Worm (Caenorhabditis elegans) whole organism, L1 larva: ENCODE measurements around the gene pct-1.

Experiments
- C04F5.9 ChIP-seq: sonication (generic microtip); optimal IDR thresholded peaks from 2 replicates; lab custom pipeline; 2016; ENCODE audit warnings: missing genetic modification characterization, missing compliant biosample characterization
- C34B4.2 ChIP-seq: sonication (generic microtip); optimal IDR thresholded peaks from 2 replicates; lab custom pipeline; 2017; ENCODE audit warnings: mild to moderate bottlenecking, missing genetic modification characterization, missing compliant biosample characterization
- aly-2 ChIP-seq: fragments of 150-350 bp; optimal IDR thresholded peaks from 2 replicates; lab custom pipeline; 2014; ENCODE audit warnings: missing biosample characterization, missing genetic modification characterization
- ama-1 ChIP-seq: fragments of 150-350 bp; optimal IDR thresholded peaks from 2 replicates; lab custom pipeline; 2014
- elt-2 ChIP-seq: sonication (generic microtip); optimal IDR thresholded peaks from 2 replicates; lab custom pipeline; 2016; ENCODE audit warnings: missing genetic modification characterization, mild to moderate bottlenecking, inconsistent platforms, missing compliant biosample characterization, missing genetic modification reagents
- lin-14 ChIP-seq: fragments of 200-800 bp; sonication (Bioruptor generic); optimal IDR thresholded peaks from 2 replicates; lab custom pipeline; 2018; ENCODE audit warnings: mild to moderate bottlenecking, missing genetic modification characterization, moderate library complexity, missing compliant biosample characterization
- lin-35 ChIP-seq, 2 experiments: fragments of 150-350 bp; optimal IDR thresholded peaks; 2 replicates each; lab custom pipeline; 2014; ENCODE audit warnings: missing biosample characterization in 2 of 2, missing genetic modification characterization in 2 of 2, missing genetic modification reagents in 2 of 2
- mef-2 ChIP-seq: fragments of 150-350 bp; optimal IDR thresholded peaks from 2 replicates; lab custom pipeline; 2014; ENCODE audit warnings: missing biosample characterization, missing genetic modification characterization
- nhr-85 ChIP-seq: sonication (generic microtip); peaks from one replicate; lab custom pipeline; 2016; ENCODE audit warnings: missing genetic modification characterization, inconsistent platforms, missing compliant biosample characterization
- pqm-1 ChIP-seq: sonication (generic microtip); optimal IDR thresholded peaks from 3 replicates; lab custom pipeline; 2017; ENCODE audit warnings: missing biosample characterization, missing genetic modification characterization
- snpc-4 ChIP-seq: fragments of 150-350 bp; optimal IDR thresholded peaks from 2 replicates; lab custom pipeline; 2014; ENCODE audit warnings: missing biosample characterization, missing genetic modification characterization
- unc-130 ChIP-seq: fragments of 150-350 bp; optimal IDR thresholded peaks from 2 replicates; lab custom pipeline; 2017; ENCODE audit warnings: missing biosample characterization, missing genetic modification characterization, inconsistent platforms
- unc-62 ChIP-seq: fragments of 150-350 bp; optimal IDR thresholded peaks from 2 replicates; lab custom pipeline; 2014; ENCODE audit warnings: missing biosample characterization, missing genetic modification reagents, missing genetic modification characterization
- vab-15 ChIP-seq: sonication (generic microtip); optimal IDR thresholded peaks from 2 replicates; lab custom pipeline; 2017; ENCODE audit warnings: missing genotype, mild to moderate bottlenecking, missing genetic modification characterization, missing compliant biosample characterization

- TF ChIP-seq aly-2 (tag; lab: Kevin White, UChicago), result no peak
- TF ChIP-seq C34B4.2 (tag; lab: Kevin White, UChicago), result no peak
- no peak for TF ChIP-seq lin-35 (GFP tag; optimal IDR thresholded peaks at IDR 0.05; lab: Kevin White, UChicago)
- no peak for TF ChIP-seq elt-2
- no peak for TF ChIP-seq ama-1 (lab: Kevin White, UChicago)
- TF ChIP-seq nhr-85 (tag; lab: Kevin White, UChicago), result no peak
- no peak for TF ChIP-seq unc-62 (GFP tag; lab: Kevin White, UChicago)
- TF ChIP-seq vab-15 (tag; lab: Kevin White, UChicago), result no peak
- no peak for TF ChIP-seq unc-130 (tag; lab: Kevin White, UChicago)
- TF ChIP-seq mef-2 (tag; lab: Kevin White, UChicago), result no peak
- TF ChIP-seq lin-14, result no peak
- no peak for TF ChIP-seq pqm-1 (tag; lab: Kevin White, UChicago)
- TF ChIP-seq snpc-4 (tag; lab: Kevin White, UChicago), result no peak
- TF ChIP-seq C04F5.9, result no peak
Observed at ce11 chrIV:8138984-8139383, 37.3 kb upstream of the pct-1 start, which contains the start of gene pmk-3.
